Worm (Caenorhabditis elegans) whole organism, L1 larva: ENCODE results near the gene fbxa-167.
A peak's percentile ranks its signal among the peaks of the same experiment; 100 is the strongest.

ENCODE experiments used
- aha-1 ChIP-seq: fragments of 150-350 bp; optimal IDR thresholded peaks from 2 replicates; lab custom pipeline; 2014; ENCODE audit warnings: missing biosample characterization, missing genetic modification characterization
- egl-27 ChIP-seq, 2 experiments: fragments of 150-350 bp in 1 of 2; sonication (generic microtip); optimal IDR thresholded peaks; 3 replicates each; lab custom pipeline; 2017 to 2018; ENCODE audit warnings: missing biosample characterization in 2 of 2, missing genetic modification characterization in 2 of 2, missing genetic modification reagents in 2 of 2
- lin-13 ChIP-seq: fragments of 150-350 bp; optimal IDR thresholded peaks from 2 replicates; lab custom pipeline; 2014; ENCODE audit warnings: missing biosample characterization, missing genetic modification reagents, missing genetic modification characterization
- lin-15B ChIP-seq: fragments of 150-350 bp; sonication (generic microtip); optimal IDR thresholded peaks from 3 replicates; lab custom pipeline; 2014; ENCODE audit warnings: missing biosample characterization, missing genetic modification characterization
- lin-35 ChIP-seq, 2 experiments: fragments of 150-350 bp; optimal IDR thresholded peaks; 2 replicates each; lab custom pipeline; 2014; ENCODE audit warnings: missing biosample characterization in 2 of 2, missing genetic modification characterization in 2 of 2, missing genetic modification reagents in 2 of 2
- lin-39 ChIP-seq: fragments of 150-350 bp; optimal IDR thresholded peaks from 2 replicates; lab custom pipeline; 2014; ENCODE audit warnings: missing biosample characterization, missing genetic modification reagents, missing genetic modification characterization
- nhr-12 ChIP-seq: sonication (generic microtip); optimal IDR thresholded peaks from 2 replicates; lab custom pipeline; 2017; ENCODE audit warnings: missing biosample characterization, missing genetic modification characterization
- nhr-237 ChIP-seq: fragments of 150-350 bp; optimal IDR thresholded peaks from 2 replicates; lab custom pipeline; 2014; ENCODE audit warnings: missing biosample characterization, missing genetic modification characterization
- nhr-28 ChIP-seq: fragments of 150-350 bp; optimal IDR thresholded peaks from 2 replicates; lab custom pipeline; 2014; ENCODE audit warnings: missing biosample characterization, missing genetic modification characterization
- snpc-4 ChIP-seq: fragments of 150-350 bp; optimal IDR thresholded peaks from 2 replicates; lab custom pipeline; 2014; ENCODE audit warnings: missing biosample characterization, missing genetic modification characterization
- unc-30 ChIP-seq: sonication (generic microtip); optimal IDR thresholded peaks from 2 replicates; lab custom pipeline; 2017; ENCODE audit warnings: missing biosample characterization, missing genetic modification characterization
- zag-1 ChIP-seq: fragments of 150-350 bp; optimal IDR thresholded peaks from 2 replicates; lab custom pipeline; 2014; ENCODE audit warnings: missing biosample characterization, missing genetic modification characterization

DNA sequence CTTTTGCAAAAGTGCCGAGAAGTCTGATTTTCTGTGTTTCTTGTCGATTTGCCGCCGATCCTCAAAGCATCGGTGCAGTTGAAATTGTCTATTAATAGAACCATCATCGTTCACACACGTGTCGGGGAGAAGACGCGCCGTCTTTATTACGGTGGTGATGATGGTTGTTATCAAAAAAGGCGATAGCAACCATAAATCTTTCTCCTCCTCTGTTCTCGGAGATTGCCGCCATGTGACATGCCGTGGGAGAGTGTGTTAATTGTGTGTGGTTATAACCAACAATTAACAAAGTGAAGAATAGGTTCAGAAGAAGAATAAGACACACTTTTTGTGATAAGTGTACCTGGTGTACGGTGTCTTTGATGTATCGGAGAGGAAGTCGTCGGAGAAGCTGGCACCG lies 39.8 kb downstream of the fbxa-167 start:
- TF ChIP-seq lin-15B (tag; lab: Kevin White, UChicago) (no peak), aha-1 (tag; lab: Kevin White, UChicago) (no peak), nhr-28 (tag; lab: Kevin White, UChicago) (no peak), lin-39 (tag; lab: Kevin White, UChicago) (no peak), zag-1 (tag; lab: Kevin White, UChicago) (no peak), nhr-12 (tag; lab: Kevin White, UChicago) (no peak), nhr-237 (tag; lab: Kevin White, UChicago) (no peak), egl-27 (tag; optimal IDR thresholded peaks at IDR 0.05; lab: Kevin White, UChicago) (no peak), unc-30 (tag; lab: Kevin White, UChicago) (no peak), snpc-4 (no peak), lin-13 (GFP tag; lab: Kevin White, UChicago) (no peak), lin-35 (GFP tag; optimal IDR thresholded peaks at IDR 0.05; lab: Kevin White, UChicago) (peak in 1 of 2 experiments; percentile 73)
